Worm (Caenorhabditis elegans) whole organism, young adult: ENCODE measurements around the gene C15H9.4.

Source experiments
- B0035.1 ChIP-seq: sonication (generic microtip); optimal IDR thresholded peaks from 2 replicates; lab custom pipeline; 2016; ENCODE audit warnings: missing genetic modification characterization, mild to moderate bottlenecking, missing compliant biosample characterization, missing genotype, missing genetic modification reagents
- C17E4.6 ChIP-seq: fragments of 200-800 bp; sonication (Bioruptor generic); IDR thresholded peaks from 2 replicates; pipeline ENCODE4 v1.3.6; 2022; ENCODE audit warnings: missing genetic modification reagents, missing genetic modification characterization, missing compliant biosample characterization
- F22D6.2 ChIP-seq: sonication (generic microtip); optimal IDR thresholded peaks from 2 replicates; lab custom pipeline; 2016; ENCODE audit warnings: mild to moderate bottlenecking, missing genetic modification characterization, missing compliant biosample characterization
- F23B12.7 ChIP-seq: sonication (generic microtip); optimal IDR thresholded peaks from 2 replicates; lab custom pipeline; 2017; ENCODE audit warnings: missing genetic modification characterization, mild to moderate bottlenecking, missing compliant biosample characterization, antibody characterized with exemption, moderate library complexity; ENCODE audit not compliant: insufficient read depth
- F33H1.4 ChIP-seq: fragments of 200-800 bp; sonication (Bioruptor generic); IDR thresholded peaks from 2 replicates; pipeline ENCODE4 v1.3.6; 2022; ENCODE audit warnings: missing genetic modification reagents, missing genetic modification characterization, missing compliant biosample characterization
- F37B4.10 ChIP-seq: fragments of 200-800 bp; sonication (Bioruptor generic); IDR thresholded peaks from 2 replicates; pipeline ENCODE4 v1.3.6; 2022; ENCODE audit warnings: missing genetic modification characterization, missing compliant biosample characterization
- K12H6.12 ChIP-seq: fragments of 200-800 bp; sonication (Bioruptor generic); optimal IDR thresholded peaks from 2 replicates; lab custom pipeline; 2018; ENCODE audit warnings: mild to moderate bottlenecking, missing genetic modification characterization, missing compliant biosample characterization
- Y53G8AR.9 ChIP-seq: fragments of 200-800 bp; sonication (Bioruptor generic); conservative IDR thresholded peaks from 2 replicates; pipeline ENCODE4 v1.3.6; 2022; ENCODE audit warnings: missing genetic modification reagents, missing genetic modification characterization, missing compliant biosample characterization
- Y56A3A.18 ChIP-seq: fragments of 200-800 bp; sonication (Bioruptor generic); IDR thresholded peaks from 2 replicates; pipeline ENCODE4 v1.3.6; 2022; ENCODE audit warnings: missing genetic modification reagents, missing genetic modification characterization, missing compliant biosample characterization
- Y79H2A.3 ChIP-seq: fragments of 200-800 bp; sonication (Bioruptor generic); conservative IDR thresholded peaks from 2 replicates; pipeline ENCODE4 v1.3.6; 2022; ENCODE audit warnings: missing genetic modification reagents, missing genetic modification characterization, missing compliant biosample characterization
- ZK185.1 ChIP-seq: sonication (generic microtip); optimal IDR thresholded peaks from 2 replicates; lab custom pipeline; 2016; ENCODE audit warnings: mild to moderate bottlenecking, missing genetic modification characterization, missing compliant biosample characterization; ENCODE audit not compliant: poor library complexity, severe bottlenecking
- aptf-3 ChIP-seq: fragments of 200-800 bp; sonication (Bioruptor generic); IDR thresholded peaks from 2 replicates; pipeline ENCODE4 v1.3.6; 2022; ENCODE audit warnings: missing genetic modification characterization, missing compliant biosample characterization
- athp-1 ChIP-seq: sonication (generic microtip); optimal IDR thresholded peaks from 2 replicates; lab custom pipeline; 2017; ENCODE audit warnings: mild to moderate bottlenecking, missing genetic modification characterization, missing compliant biosample characterization
- attf-6 ChIP-seq: fragments of 200-800 bp; sonication (Bioruptor generic); IDR thresholded peaks from 2 replicates; pipeline ENCODE4 v1.3.6; 2022; ENCODE audit warnings: missing genetic modification reagents, missing genetic modification characterization, missing compliant biosample characterization
- bed-1 ChIP-seq: fragments of 200-800 bp; sonication (Bioruptor generic); IDR thresholded peaks from 2 replicates; pipeline ENCODE4 v1.3.6; 2022; ENCODE audit warnings: missing genetic modification reagents, missing genetic modification characterization, missing compliant biosample characterization
- bed-2 ChIP-seq: fragments of 200-800 bp; sonication (Bioruptor generic); IDR thresholded peaks from 2 replicates; pipeline ENCODE4 v1.3.6; 2022; ENCODE audit warnings: missing genetic modification reagents, missing genetic modification characterization, missing compliant biosample characterization
- cebp-2 ChIP-seq: fragments of 200-800 bp; sonication (Bioruptor generic); IDR thresholded peaks from 2 replicates; pipeline ENCODE4 v1.3.6; 2022; ENCODE audit warnings: missing genetic modification characterization, missing compliant biosample characterization
- ceh-79 ChIP-seq: sonication (generic microtip); optimal IDR thresholded peaks from 2 replicates; lab custom pipeline; 2017; ENCODE audit warnings: mild to moderate bottlenecking, missing genetic modification characterization, missing compliant biosample characterization
- egl-18 ChIP-seq: fragments of 200-800 bp; sonication (Bioruptor generic); IDR thresholded peaks from 2 replicates; pipeline ENCODE4 v1.3.6; 2022; ENCODE audit warnings: missing genetic modification reagents, missing genetic modification characterization, missing compliant biosample characterization
- egl-44 ChIP-seq: fragments of 200-800 bp; sonication (Bioruptor generic); IDR thresholded peaks from 2 replicates; pipeline ENCODE4 v1.3.6; 2022; ENCODE audit warnings: missing genetic modification reagents, missing genetic modification characterization, missing compliant biosample characterization
- him-1 ChIP-seq: sonication (generic microtip); optimal IDR thresholded peaks from 2 replicates; lab custom pipeline; 2016; ENCODE audit warnings: missing genotype, missing genetic modification reagents, missing genetic modification characterization, missing compliant biosample characterization
- hrde-1 ChIP-seq: sonication (generic microtip); optimal IDR thresholded peaks from 2 replicates; lab custom pipeline; 2016; ENCODE audit warnings: missing genetic modification characterization, mild to moderate bottlenecking, missing compliant biosample characterization, moderate library complexity, missing genotype, missing genetic modification reagents, borderline replicate concordance
- let-526 ChIP-seq: fragments of 200-800 bp; sonication (Bioruptor generic); IDR thresholded peaks from 2 replicates; pipeline ENCODE4 v1.3.6; 2022; ENCODE audit warnings: missing genetic modification reagents, missing genetic modification characterization, missing compliant biosample characterization
- lin-40 ChIP-seq: sonication (generic microtip); optimal IDR thresholded peaks from 2 replicates; lab custom pipeline; 2016; ENCODE audit warnings: missing genetic modification characterization, mild to moderate bottlenecking, missing compliant biosample characterization, missing genotype, missing genetic modification reagents
- lir-1 ChIP-seq: fragments of 200-800 bp; sonication (Bioruptor generic); conservative IDR thresholded peaks from 2 replicates; pipeline ENCODE4 v1.3.6; 2022; ENCODE audit warnings: missing genetic modification reagents, missing genetic modification characterization, missing compliant biosample characterization
- madf-3 ChIP-seq: fragments of 200-800 bp; sonication (Bioruptor generic); IDR thresholded peaks from 2 replicates; pipeline ENCODE4 v1.3.6; 2022; ENCODE audit warnings: missing genetic modification reagents, missing genetic modification characterization, missing compliant biosample characterization
- mel-28 ChIP-seq: sonication (generic microtip); optimal IDR thresholded peaks from 2 replicates; lab custom pipeline; 2016; ENCODE audit warnings: borderline replicate concordance, mild to moderate bottlenecking, missing genetic modification characterization, missing compliant biosample characterization
- mes-4 ChIP-seq: sonication (generic microtip); optimal IDR thresholded peaks from 2 replicates; lab custom pipeline; 2016; ENCODE audit warnings: missing genotype, missing genetic modification characterization, missing compliant biosample characterization
- mxl-1 ChIP-seq: sonication (generic microtip); optimal IDR thresholded peaks from 2 replicates; lab custom pipeline; 2016; ENCODE audit warnings: missing genetic modification characterization, missing compliant biosample characterization
- nhr-120 ChIP-seq: fragments of 200-800 bp; sonication (Bioruptor generic); IDR thresholded peaks from 2 replicates; pipeline ENCODE4 v1.3.6; 2022; ENCODE audit warnings: missing genetic modification characterization, missing compliant biosample characterization
- nhr-27 ChIP-seq: fragments of 200-800 bp; sonication (Bioruptor generic); optimal IDR thresholded peaks from 2 replicates; lab custom pipeline; 2018; ENCODE audit warnings: mild to moderate bottlenecking, missing genetic modification characterization, moderate library complexity, missing compliant biosample characterization
- snpc-1.1 ChIP-seq: sonication (generic microtip); optimal IDR thresholded peaks from 2 replicates; lab custom pipeline; 2017; ENCODE audit warnings: missing genetic modification characterization, mild to moderate bottlenecking, missing compliant biosample characterization, antibody characterized with exemption, moderate library complexity, missing genotype, missing genetic modification reagents; ENCODE audit not compliant: insufficient read depth
- tlf-1 ChIP-seq: fragments of 200-800 bp; sonication (Bioruptor generic); optimal IDR thresholded peaks from 2 replicates; lab custom pipeline; 2018; ENCODE audit warnings: mild to moderate bottlenecking, missing genetic modification characterization, missing compliant biosample characterization
- ztf-3 ChIP-seq: fragments of 200-800 bp; sonication (Bioruptor generic); optimal IDR thresholded peaks from 2 replicates; lab custom pipeline; 2018; ENCODE audit warnings: mild to moderate bottlenecking, missing genetic modification characterization, missing compliant biosample characterization
- ztf-6 ChIP-seq: fragments of 200-800 bp; sonication (Bioruptor generic); IDR thresholded peaks from 2 replicates; pipeline ENCODE4 v1.3.6; 2022; ENCODE audit warnings: missing genetic modification reagents, missing genetic modification characterization, missing compliant biosample characterization

The C15H9.4 gene

ce11 chrX:6075209-6075608 lies 22.2 kb upstream of the C15H9.4 start, which contains the start of gene lgc-58:
lgc-58 (plus strand) TSS chrX:6075509.
- TF ChIP-seq ztf-6 (GFP tag; lab: Robert Waterston, UW), result no peak
- no peak for TF ChIP-seq ceh-79 (tag; lab: Kevin White, UChicago)
- TF ChIP-seq ztf-3, result no peak
- no peak for TF ChIP-seq nhr-27
- TF ChIP-seq snpc-1.1 (tag; lab: Kevin White, UChicago), result no peak
- TF ChIP-seq B0035.1 (tag; lab: Kevin White, UChicago), result no peak
- no peak for TF ChIP-seq madf-3 (GFP tag; lab: Robert Waterston, UW)
- TF ChIP-seq lin-40 (tag; lab: Kevin White, UChicago), result no peak
- no peak for TF ChIP-seq F23B12.7 (tag; lab: Kevin White, UChicago)
- TF ChIP-seq let-526 (GFP tag; lab: Robert Waterston, UW), result no peak

- TF ChIP-seq bed-1 (GFP tag; lab: Robert Waterston, UW) (no peak), madf-3 (GFP tag; lab: Robert Waterston, UW) (no peak), Y53G8AR.9 (GFP tag; lab: Robert Waterston, UW) (no peak), egl-44 (no peak), him-1 (tag; lab: Kevin White, UChicago) (no peak), nhr-27 (no peak), mxl-1 (no peak), C17E4.6 (no peak), nhr-120 (GFP tag; lab: Robert Waterston, UW) (no peak), K12H6.12 (tag; lab: Kevin White, UChicago) (no peak), F22D6.2 (tag; lab: Kevin White, UChicago) (no peak), B0035.1 (tag; lab: Kevin White, UChicago) (no peak), egl-18 (GFP tag; lab: Robert Waterston, UW) (no peak), lir-1 (GFP tag; lab: Robert Waterston, UW) (no peak), tlf-1 (GFP tag; lab: Kevin White, UChicago) (no peak), aptf-3 (GFP tag; lab: Robert Waterston, UW) (no peak), ZK185.1 (tag; lab: Kevin White, UChicago) (no peak), lin-40 (tag; lab: Kevin White, UChicago) (no peak), athp-1 (tag; lab: Kevin White, UChicago) (no peak)
Measured at ce11 chrX:6081793-6082192, 15.7 kb upstream of the C15H9.4 start.

- TF ChIP-seq mel-28 (tag; lab: Kevin White, UChicago) (no peak), F33H1.4 (GFP tag; lab: Robert Waterston, UW) (no peak), egl-18 (GFP tag; lab: Robert Waterston, UW) (no peak), ztf-6 (GFP tag; lab: Robert Waterston, UW) (no peak), bed-2 (no peak), Y56A3A.18 (GFP tag; lab: Robert Waterston, UW) (no peak), F37B4.10 (GFP tag; lab: Robert Waterston, UW) (no peak), mes-4 (tag; lab: Kevin White, UChicago) (no peak), attf-6 (GFP tag; lab: Robert Waterston, UW) (no peak), K12H6.12 (tag; lab: Kevin White, UChicago) (no peak), cebp-2 (GFP tag; lab: Robert Waterston, UW) (no peak), Y79H2A.3 (GFP tag; lab: Robert Waterston, UW) (no peak), ztf-3 (no peak), hrde-1 (tag; lab: Kevin White, UChicago) (no peak), let-526 (GFP tag; lab: Robert Waterston, UW) (no peak)
Measured at ce11 chrX:6082660-6083059, 14.8 kb upstream of the C15H9.4 start, which contains the start of gene C45B2.3. C45B2.3 (plus strand) TSS chrX:6082960.
